Worm (Caenorhabditis elegans) whole organism, L2 larva: ENCODE measurements around the gene ptr-4.

Experiments used
- C34F6.9 ChIP-seq: fragments of 150-350 bp; optimal IDR thresholded peaks from 2 replicates; lab custom pipeline; 2014; ENCODE audit warnings: missing biosample characterization, missing genetic modification characterization
- F13H6.1 ChIP-seq: sonication (generic microtip); optimal IDR thresholded peaks from 2 replicates; lab custom pipeline; 2016; ENCODE audit warnings: missing genetic modification characterization, missing compliant biosample characterization
- R02D3.7 ChIP-seq: fragments of 150-350 bp; optimal IDR thresholded peaks from 2 replicates; lab custom pipeline; 2014; ENCODE audit warnings: missing biosample characterization, missing genetic modification characterization
- Y55F3AM.14 ChIP-seq: fragments of 200-800 bp; sonication (Bioruptor generic); optimal IDR thresholded peaks from 2 replicates; lab custom pipeline; 2018; ENCODE audit warnings: mild to moderate bottlenecking, missing genetic modification characterization, missing compliant biosample characterization
- ZK546.5 ChIP-seq: sonication (generic microtip); optimal IDR thresholded peaks from 2 replicates; lab custom pipeline; 2017; ENCODE audit warnings: missing biosample characterization, missing genetic modification characterization
- aly-2 ChIP-seq: fragments of 150-350 bp; optimal IDR thresholded peaks from 2 replicates; lab custom pipeline; 2014; ENCODE audit warnings: missing biosample characterization, missing genetic modification characterization
- ama-1 ChIP-seq: fragments of 150-350 bp; optimal IDR thresholded peaks from 2 replicates; lab custom pipeline; 2018; ENCODE audit warnings: inconsistent platforms
- blmp-1 ChIP-seq: sonication (generic microtip); optimal IDR thresholded peaks from 2 replicates; lab custom pipeline; 2017; ENCODE audit warnings: missing genetic modification characterization, mild to moderate bottlenecking, missing compliant biosample characterization, antibody characterized with exemption, moderate library complexity; ENCODE audit not compliant: insufficient read depth
- ceh-16 ChIP-seq: fragments of 150-350 bp; optimal IDR thresholded peaks from 2 replicates; lab custom pipeline; 2014; ENCODE audit warnings: missing biosample characterization, missing genetic modification characterization
- ceh-82 ChIP-seq: fragments of 150-350 bp; optimal IDR thresholded peaks from 2 replicates; lab custom pipeline; 2014; ENCODE audit warnings: missing biosample characterization, missing genetic modification characterization
- crh-2 ChIP-seq: sonication (generic microtip); optimal IDR thresholded peaks from 2 replicates; lab custom pipeline; 2017; ENCODE audit warnings: missing biosample characterization, missing genetic modification characterization
- dmd-4 ChIP-seq: sonication (generic microtip); optimal IDR thresholded peaks from 2 replicates; lab custom pipeline; 2017; ENCODE audit warnings: missing biosample characterization, missing genetic modification characterization
- egl-27 ChIP-seq: sonication (generic microtip); optimal IDR thresholded peaks from 3 replicates; lab custom pipeline; 2017; ENCODE audit warnings: missing biosample characterization, missing genetic modification reagents, missing genetic modification characterization
- fos-1 ChIP-seq: fragments of 150-350 bp; optimal IDR thresholded peaks from 2 replicates; lab custom pipeline; 2014; ENCODE audit warnings: missing biosample characterization, missing genetic modification characterization
- gmeb-1 ChIP-seq: fragments of 150-350 bp; optimal IDR thresholded peaks from 2 replicates; lab custom pipeline; 2014; ENCODE audit warnings: missing biosample characterization, missing genetic modification characterization
- lin-13 ChIP-seq: fragments of 150-350 bp; optimal IDR thresholded peaks from 2 replicates; lab custom pipeline; 2014; ENCODE audit warnings: missing biosample characterization, missing genetic modification reagents, missing genetic modification characterization
- lin-39 ChIP-seq: fragments of 150-350 bp; optimal IDR thresholded peaks from 2 replicates; lab custom pipeline; 2014; ENCODE audit warnings: missing biosample characterization, missing genetic modification reagents, missing genetic modification characterization
- lsy-2 ChIP-seq, 2 experiments: fragments of 150-350 bp in 1 of 2; sonication (generic microtip) in 1 of 2; optimal IDR thresholded peaks; 2 replicates each; lab custom pipeline; 2014 to 2017; ENCODE audit warnings: missing biosample characterization in 2 of 2, missing genetic modification characterization in 2 of 2
- mbf-1 ChIP-seq: sonication (generic microtip); optimal IDR thresholded peaks from 2 replicates; lab custom pipeline; 2017; ENCODE audit warnings: missing biosample characterization, missing genetic modification characterization
- mdl-1 ChIP-seq, 2 experiments: fragments of 150-350 bp in 1 of 2; sonication (generic microtip) in 1 of 2; optimal IDR thresholded peaks; 2 replicates each; lab custom pipeline; 2017; ENCODE audit warnings: missing biosample characterization in 2 of 2, missing genetic modification characterization in 2 of 2
- nhr-12 ChIP-seq: fragments of 150-350 bp; optimal IDR thresholded peaks from 2 replicates; lab custom pipeline; 2014; ENCODE audit warnings: missing biosample characterization, missing genetic modification characterization
- nhr-129 ChIP-seq: fragments of 150-350 bp; optimal IDR thresholded peaks from 2 replicates; lab custom pipeline; 2014; ENCODE audit warnings: missing biosample characterization, missing genetic modification characterization
- nhr-21 ChIP-seq: fragments of 150-350 bp; optimal IDR thresholded peaks from 2 replicates; lab custom pipeline; 2014; ENCODE audit warnings: missing biosample characterization, missing genetic modification characterization
- nhr-237 ChIP-seq: fragments of 150-350 bp; optimal IDR thresholded peaks from 2 replicates; lab custom pipeline; 2014; ENCODE audit warnings: missing biosample characterization, missing genetic modification characterization
- nhr-25 ChIP-seq: fragments of 150-350 bp; sonication (generic microtip); optimal IDR thresholded peaks from 3 replicates; lab custom pipeline; 2014; ENCODE audit warnings: missing biosample characterization, missing genetic modification characterization
- peb-1 ChIP-seq: fragments of 150-350 bp; optimal IDR thresholded peaks from 2 replicates; lab custom pipeline; 2014; ENCODE audit warnings: missing biosample characterization, missing genetic modification characterization
- sem-4 ChIP-seq: fragments of 150-350 bp; optimal IDR thresholded peaks from 2 replicates; lab custom pipeline; 2014; ENCODE audit warnings: missing biosample characterization, missing genetic modification reagents, missing genetic modification characterization
- snpc-4 ChIP-seq: fragments of 150-350 bp; optimal IDR thresholded peaks from 2 replicates; lab custom pipeline; 2014; ENCODE audit warnings: missing biosample characterization, missing genetic modification characterization
- unc-39 ChIP-seq: fragments of 150-350 bp; optimal IDR thresholded peaks from 2 replicates; lab custom pipeline; 2014; ENCODE audit warnings: missing biosample characterization, missing genetic modification characterization
- unc-55 ChIP-seq: fragments of 150-350 bp; sonication (generic microtip); optimal IDR thresholded peaks from 3 replicates; lab custom pipeline; 2014; ENCODE audit warnings: missing biosample characterization, missing genetic modification reagents, missing genetic modification characterization
- unc-62 ChIP-seq: fragments of 150-350 bp; optimal IDR thresholded peaks from 2 replicates; lab custom pipeline; 2014; ENCODE audit warnings: missing biosample characterization, missing genetic modification reagents, missing genetic modification characterization
- ztf-1 ChIP-seq: fragments of 200-800 bp; sonication (Bioruptor generic); conservative IDR thresholded peaks from 2 replicates; pipeline ENCODE4 v1.3.6; 2022; ENCODE audit warnings: missing genetic modification characterization, missing compliant biosample characterization
- ztf-4 ChIP-seq: fragments of 150-350 bp; optimal IDR thresholded peaks from 2 replicates; lab custom pipeline; 2014; ENCODE audit warnings: missing biosample characterization, missing genetic modification characterization

The ptr-4 gene

ce11 chrX:6041094-6041441, 24.7 kb downstream of the ptr-4 start:
- TF ChIP-seq crh-2 (tag; lab: Kevin White, UChicago): peak; percentile 8
- TF ChIP-seq lin-39 (tag; lab: Kevin White, UChicago): no peak
- TF ChIP-seq fos-1 (tag; lab: Kevin White, UChicago): peak; percentile 15
- TF ChIP-seq, all 48 proteins: peak for 2

ce11 chrX:6040435-6041093, 25.2 kb downstream of the ptr-4 start:
- peak; percentile 20 for TF ChIP-seq C34F6.9 (tag; lab: Kevin White, UChicago)
- peak; percentile 48 for TF ChIP-seq crh-2 (tag; lab: Kevin White, UChicago)
- peak; percentile 44 for TF ChIP-seq ztf-4 (tag; lab: Kevin White, UChicago)
- peak in 1 of 2 experiments; percentile 27 for TF ChIP-seq lsy-2 (tag; optimal IDR thresholded peaks at IDR 0.05; lab: Kevin White, UChicago)
- no peak for TF ChIP-seq R02D3.7

- no peak for TF ChIP-seq ztf-4 (tag; lab: Kevin White, UChicago)
- no peak for TF ChIP-seq ama-1 (lab: Kevin White, UChicago)
- no peak for TF ChIP-seq ztf-1 (GFP tag; lab: Robert Waterston, UW)
- no peak for TF ChIP-seq unc-62
- no peak for TF ChIP-seq unc-55 (GFP tag; lab: Kevin White, UChicago)
Observed at ce11 chrX:6039544-6039943, 26.2 kb downstream of the ptr-4 start, which contains the start of gene hsp-25. Gene hsp-25, minus strand, starts transcription at chrX:6039644.

ce11 chrX:6031169-6031568, 34.6 kb downstream of the ptr-4 start, which contains the start of gene ipp-5:
Gene ipp-5, plus strand, starts transcription at chrX:6031469.
- no peak for TF ChIP-seq lin-39 (tag; lab: Kevin White, UChicago)
- no peak for TF ChIP-seq Y55F3AM.14
- TF ChIP-seq ceh-82 (tag; lab: Kevin White, UChicago): no peak
- no peak for TF ChIP-seq R02D3.7
- no peak for TF ChIP-seq sem-4 (tag; lab: Kevin White, UChicago)
- no peak for TF ChIP-seq mbf-1 (tag; lab: Kevin White, UChicago)
- no peak for TF ChIP-seq peb-1 (tag; lab: Kevin White, UChicago)
- TF ChIP-seq ZK546.5 (tag; lab: Kevin White, UChicago): no peak
- no peak for TF ChIP-seq egl-27 (tag; lab: Kevin White, UChicago)
- no peak for TF ChIP-seq crh-2 (tag; lab: Kevin White, UChicago)
- no peak for TF ChIP-seq nhr-21 (tag; lab: Kevin White, UChicago)
- TF ChIP-seq fos-1 (tag; lab: Kevin White, UChicago): no peak
- no peak for TF ChIP-seq snpc-4
- no peak for TF ChIP-seq blmp-1 (tag; lab: Kevin White, UChicago)
- no peak for TF ChIP-seq F13H6.1
- no peak for TF ChIP-seq nhr-237 (tag; lab: Kevin White, UChicago)
- TF ChIP-seq dmd-4 (tag; lab: Kevin White, UChicago): no peak
- TF ChIP-seq lin-13 (GFP tag; lab: Kevin White, UChicago): no peak

- TF ChIP-seq ceh-16 (tag; lab: Kevin White, UChicago) (peak; percentile 49), nhr-129 (tag; lab: Kevin White, UChicago) (no peak), C34F6.9 (tag; lab: Kevin White, UChicago) (no peak), lsy-2 (tag; optimal IDR thresholded peaks at IDR 0.05; lab: Kevin White, UChicago) (no peak), unc-39 (tag; lab: Kevin White, UChicago) (no peak), aly-2 (tag; lab: Kevin White, UChicago) (no peak), nhr-25 (tag; lab: Kevin White, UChicago) (peak; percentile 5), nhr-12 (no peak), mdl-1 (tag; optimal IDR thresholded peaks at IDR 0.05; lab: Kevin White, UChicago) (no peak), ztf-1 (GFP tag; lab: Robert Waterston, UW) (no peak), gmeb-1 (tag; lab: Kevin White, UChicago) (no peak)
Observed at ce11 chrX:6029075-6029474, 36.7 kb downstream of the ptr-4 start.
